Fruit fly (Drosophila melanogaster) whole organism, embryonic: ENCODE measurements around the gene Cyp313a1.

Source experiments
- Ada2b ChIP-seq: fragments of 200-800 bp; sonication (Bioruptor generic); IDR thresholded peaks from 2 replicates; pipeline ENCODE4 v1.3.6; 2022; ENCODE audit warnings: missing biosample characterization, missing genetic modification characterization
- Awh ChIP-seq: fragments of 200-800 bp; sonication (Bioruptor generic); IDR thresholded peaks from 2 replicates; pipeline ENCODE4, ENCODE4 v1.3.6; 2022; ENCODE audit warnings: missing biosample characterization, missing genetic modification characterization
- Bgb ChIP-seq: fragments of 200-800 bp; sonication (Bioruptor generic); IDR thresholded peaks from 2 replicates; pipeline ENCODE4 v1.3.6; 2022; ENCODE audit warnings: missing biosample characterization, missing genetic modification characterization; ENCODE audit not compliant: partially characterized antibody
- CG10209 ChIP-seq: fragments of 200-800 bp; sonication (Bioruptor generic); optimal IDR thresholded peaks from 3 replicates; lab custom pipeline; 2017; ENCODE audit warnings: missing biosample characterization, mild to moderate bottlenecking, missing genetic modification characterization, missing genetic modification reagents
- CG10267 ChIP-seq: fragments of 200-800 bp; sonication (Bioruptor generic); optimal IDR thresholded peaks from 2 replicates; lab custom pipeline; 2018; ENCODE audit warnings: missing biosample characterization, mild to moderate bottlenecking, missing genetic modification characterization, moderate library complexity
- CG12659 ChIP-seq: fragments of 200-800 bp; sonication (Bioruptor generic); optimal IDR thresholded peaks from 3 replicates; lab custom pipeline; 2017; ENCODE audit warnings: mild to moderate bottlenecking, missing biosample characterization, missing genetic modification reagents, missing genetic modification characterization
- CG14050 ChIP-seq: fragments of 200-800 bp; sonication (Bioruptor generic); IDR thresholded peaks from 3 replicates; pipeline ENCODE4 v1.3.6; 2022; ENCODE audit warnings: missing biosample characterization, missing genetic modification characterization
- CG15514 ChIP-seq: fragments of 200-800 bp; sonication (Bioruptor generic); optimal IDR thresholded peaks from 3 replicates; lab custom pipeline; 2017; ENCODE audit warnings: missing biosample characterization, missing genetic modification characterization, mild to moderate bottlenecking, moderate library complexity, missing genetic modification reagents
- CG18599 ChIP-seq: fragments of 200-800 bp; sonication (Bioruptor generic); optimal IDR thresholded peaks from 3 replicates; lab custom pipeline; 2017; ENCODE audit warnings: missing biosample characterization, missing genetic modification characterization, mild to moderate bottlenecking, moderate library complexity, missing genetic modification reagents
- CG30431 ChIP-seq: fragments of 200-800 bp; sonication (Bioruptor generic); optimal IDR thresholded peaks from 2 replicates; lab custom pipeline; 2017; ENCODE audit warnings: missing biosample characterization, missing genetic modification characterization
- CG3281 ChIP-seq: fragments of 200-800 bp; sonication (Bioruptor generic); optimal IDR thresholded peaks from 3 replicates; lab custom pipeline; 2017; ENCODE audit warnings: missing biosample characterization, mild to moderate bottlenecking, missing genetic modification characterization
- CG3407 ChIP-seq: fragments of 200-800 bp; sonication (Bioruptor generic); optimal IDR thresholded peaks from 2 replicates; lab custom pipeline; 2018; ENCODE audit warnings: missing biosample characterization, mild to moderate bottlenecking, missing genetic modification characterization
- CG4360 ChIP-seq: fragments of 200-800 bp; sonication (Bioruptor generic); IDR thresholded peaks from 2 replicates; pipeline ENCODE4 v1.3.6; 2022; ENCODE audit warnings: missing biosample characterization, missing genetic modification characterization
- CG5180 ChIP-seq: fragments of 200-800 bp; sonication (Bioruptor generic); optimal IDR thresholded peaks from 3 replicates; lab custom pipeline; 2017; ENCODE audit warnings: missing biosample characterization, missing genetic modification characterization, mild to moderate bottlenecking, moderate library complexity, missing genetic modification reagents
- CG8281 ChIP-seq: fragments of 200-800 bp; sonication (Bioruptor generic); optimal IDR thresholded peaks from 2 replicates; lab custom pipeline; 2018; ENCODE audit warnings: missing biosample characterization, mild to moderate bottlenecking, missing genetic modification characterization, moderate library complexity
- CG8924 ChIP-seq: fragments of 200-800 bp; optimal IDR thresholded peaks from 3 replicates; lab custom pipeline; 2019; ENCODE audit warnings: missing biosample characterization, mild to moderate bottlenecking, missing genetic modification characterization, moderate library complexity
- CHES-1-like ChIP-seq: fragments of 200-800 bp; sonication (Bioruptor generic); optimal IDR thresholded peaks from 2 replicates; lab custom pipeline; 2016; ENCODE audit warnings: missing biosample characterization, missing genetic modification characterization
- CrebB ChIP-seq: fragments of 200-800 bp; sonication (Bioruptor generic); optimal IDR thresholded peaks from 3 replicates; lab custom pipeline; 2018; ENCODE audit warnings: missing biosample characterization, mild to moderate bottlenecking, missing genetic modification characterization
- Dek ChIP-seq: fragments of 200-800 bp; sonication (Bioruptor generic); optimal IDR thresholded peaks from 3 replicates; lab custom pipeline; 2019; ENCODE audit warnings: missing biosample characterization, mild to moderate bottlenecking, missing genetic modification characterization, moderate library complexity
- Doc3 ChIP-seq: fragments of 200-800 bp; sonication (Bioruptor generic); IDR thresholded peaks from 3 replicates; pipeline ENCODE4 v1.3.6; 2022; ENCODE audit warnings: missing biosample characterization, missing genetic modification characterization; ENCODE audit not compliant: partially characterized antibody
- Ets97D ChIP-seq: fragments of 200-800 bp; sonication (Bioruptor generic); optimal IDR thresholded peaks from 3 replicates; lab custom pipeline; 2016; ENCODE audit warnings: missing biosample characterization, missing genetic modification characterization
- GATAe ChIP-seq: fragments of 200-800 bp; sonication (Bioruptor generic); conservative IDR thresholded peaks from 2 replicates; pipeline ENCODE4 v1.3.6; 2022; ENCODE audit warnings: missing biosample characterization, missing genetic modification characterization
- HHEX ChIP-seq: fragments of 200-800 bp; sonication (Bioruptor generic); optimal IDR thresholded peaks from 3 replicates; lab custom pipeline; 2017; ENCODE audit warnings: missing biosample characterization, mild to moderate bottlenecking, missing genetic modification characterization, missing genetic modification reagents
- Med ChIP-seq: fragments of 200-800 bp; sonication (Bioruptor generic); peaks from one replicate; lab custom pipeline; 2016; ENCODE audit warnings: missing biosample characterization, missing genetic modification characterization, mild to moderate bottlenecking, inconsistent platforms, moderate library complexity
- Meics ChIP-seq: fragments of 200-800 bp; sonication (Bioruptor generic); optimal IDR thresholded peaks from 2 replicates; lab custom pipeline; 2017; ENCODE audit warnings: missing biosample characterization, mild to moderate bottlenecking, missing genetic modification characterization
- Opbp ChIP-seq: fragments of 200-800 bp; sonication (Bioruptor generic); IDR thresholded peaks from 3 replicates; pipeline ENCODE4 v1.3.6; 2022; ENCODE audit warnings: missing biosample characterization, missing genetic modification characterization; ENCODE audit not compliant: partially characterized antibody
- Optix ChIP-seq: fragments of 200-800 bp; sonication (Bioruptor generic); IDR thresholded peaks from 3 replicates; pipeline ENCODE4 v1.3.6; 2022; ENCODE audit warnings: missing biosample characterization, missing genetic modification characterization
- Rfx ChIP-seq: fragments of 200-800 bp; sonication (Bioruptor generic); IDR thresholded peaks from 2 replicates; pipeline ENCODE4 v1.3.6; 2022; ENCODE audit warnings: missing biosample characterization, missing genetic modification characterization
- Ssrp ChIP-seq: fragments of 200-800 bp; sonication (Bioruptor generic); optimal IDR thresholded peaks from 2 replicates; lab custom pipeline; 2018; ENCODE audit warnings: missing biosample characterization, mild to moderate bottlenecking, missing genetic modification characterization, moderate library complexity
- Vsx1 ChIP-seq: fragments of 200-800 bp; sonication (Bioruptor generic); optimal IDR thresholded peaks from 2 replicates; lab custom pipeline; 2017; ENCODE audit warnings: missing biosample characterization, mild to moderate bottlenecking, missing genetic modification characterization, missing genetic modification reagents
- abd-A ChIP-seq: fragments of 200-800 bp; sonication (Bioruptor generic); optimal IDR thresholded peaks from 3 replicates; lab custom pipeline; 2019; ENCODE audit warnings: missing biosample characterization, mild to moderate bottlenecking, missing genetic modification characterization, moderate library complexity
- chinmo ChIP-seq: fragments of 200-800 bp; sonication (Bioruptor generic); IDR thresholded peaks from 4 replicates; pipeline ENCODE4 v1.3.6; 2022; ENCODE audit warnings: missing biosample characterization, missing genetic modification characterization; ENCODE audit not compliant: partially characterized antibody
- cwo ChIP-seq: fragments of 200-800 bp; sonication (Bioruptor generic); optimal IDR thresholded peaks from 3 replicates; lab custom pipeline; 2017; ENCODE audit warnings: missing biosample characterization, missing genetic modification characterization, mild to moderate bottlenecking, moderate library complexity, missing genetic modification reagents
- fd3F ChIP-seq: fragments of 200-800 bp; sonication (Bioruptor generic); optimal IDR thresholded peaks from 2 replicates; lab custom pipeline; 2018; ENCODE audit warnings: missing biosample characterization, mild to moderate bottlenecking, missing genetic modification characterization, moderate library complexity
- grn ChIP-seq: fragments of 200-800 bp; sonication (Bioruptor generic); optimal IDR thresholded peaks from 3 replicates; lab custom pipeline; 2017; ENCODE audit warnings: missing biosample characterization, missing genetic modification characterization
- hkb ChIP-seq, 2 experiments: fragments of 200-800 bp in 1 of 2; fragments of >200 bp in 1 of 2; sonication (Bioruptor generic) in 1 of 2; IDR thresholded peaks in 1 of 2; optimal IDR thresholded peaks in 1 of 2; 2 replicates each; pipeline versions ENCODE4 v1.3.6 to Lab custom; 2017 to 2022; ENCODE audit warnings: missing biosample characterization in 1 of 2, missing genetic modification characterization in 1 of 2
- kay ChIP-seq: fragments of 200-800 bp; sonication (Bioruptor generic); optimal IDR thresholded peaks from 2 replicates; lab custom pipeline; 2016; ENCODE audit warnings: missing biosample characterization, missing genetic modification characterization
- lab ChIP-seq: fragments of 200-800 bp; sonication (Bioruptor generic); optimal IDR thresholded peaks from 3 replicates; lab custom pipeline; 2017; ENCODE audit warnings: missing biosample characterization, missing genetic modification characterization, mild to moderate bottlenecking, moderate library complexity, missing genetic modification reagents
- maf-S ChIP-seq: fragments of 200-800 bp; sonication (Bioruptor generic); optimal IDR thresholded peaks from 2 replicates; lab custom pipeline; 2016; ENCODE audit warnings: missing biosample characterization, missing genetic modification characterization
- mirr ChIP-seq: fragments of 200-800 bp; sonication (Bioruptor generic); optimal IDR thresholded peaks from 3 replicates; lab custom pipeline; 2018; ENCODE audit warnings: missing biosample characterization, mild to moderate bottlenecking, missing genetic modification characterization
- nau ChIP-seq: fragments of 200-800 bp; sonication (Bioruptor generic); optimal IDR thresholded peaks from 3 replicates; lab custom pipeline; 2017; ENCODE audit warnings: missing biosample characterization, mild to moderate bottlenecking, missing genetic modification characterization, missing genetic modification reagents
- pros ChIP-seq: fragments of 200-800 bp; sonication (Bioruptor generic); optimal IDR thresholded peaks from 3 replicates; lab custom pipeline; 2019; ENCODE audit warnings: missing biosample characterization, mild to moderate bottlenecking, missing genetic modification characterization, moderate library complexity
- rib ChIP-seq: fragments of 200-800 bp; sonication (Bioruptor generic); IDR thresholded peaks from 2 replicates; pipeline ENCODE4 v1.3.6; 2022; ENCODE audit warnings: missing biosample characterization, missing genetic modification characterization
- run ChIP-seq: fragments of 200-800 bp; sonication (Bioruptor generic); optimal IDR thresholded peaks from 3 replicates; lab custom pipeline; 2018; ENCODE audit warnings: missing biosample characterization, mild to moderate bottlenecking, missing genetic modification characterization
- sens ChIP-seq: fragments of 200-800 bp; sonication (Bioruptor generic); peaks from one replicate; lab custom pipeline; 2016; ENCODE audit warnings: missing biosample characterization, missing genetic modification characterization
- sqz ChIP-seq: fragments of 200-800 bp; sonication (Bioruptor generic); optimal IDR thresholded peaks from 3 replicates; lab custom pipeline; 2018; ENCODE audit warnings: missing biosample characterization, mild to moderate bottlenecking, missing genetic modification characterization
- trem ChIP-seq: fragments of 200-800 bp; optimal IDR thresholded peaks from 3 replicates; lab custom pipeline; 2019; ENCODE audit warnings: missing biosample characterization, mild to moderate bottlenecking, missing genetic modification characterization, moderate library complexity

Gene Cyp313a1

dm6 chr3R:14472580-14473353 is 48.1 kb upstream of the Cyp313a1 start (continued):
- peak; percentile 68; the same call in 1 of the 2 replicates for TF ChIP-seq Awh (GFP tag; lab: Robert Waterston, UW)
- TF ChIP-seq CG30431 (GFP tag; lab: Kevin White, UChicago): no peak
- no peak for TF ChIP-seq kay (GFP tag; lab: Kevin White, UChicago)
- TF ChIP-seq CG15514 (GFP tag; lab: Kevin White, UChicago): peak; percentile 46
- no peak for TF ChIP-seq Ada2b
- TF ChIP-seq CG3407 (GFP tag; lab: Kevin White, UChicago): peak; percentile 24
- TF ChIP-seq rib: peak; percentile 48; the same call in 1 of the 2 replicates
- TF ChIP-seq CG10209 (GFP tag; lab: Kevin White, UChicago): peak; percentile 36
- TF ChIP-seq maf-S: no peak
- peak; percentile 55 for TF ChIP-seq GATAe (GFP tag; lab: Robert Waterston, UW)
- peak; percentile 41 for TF ChIP-seq Meics (GFP tag; lab: Kevin White, UChicago)
- TF ChIP-seq Opbp (GFP tag; lab: Robert Waterston, UW): no peak
- no peak for TF ChIP-seq Ets97D (GFP tag; lab: Kevin White, UChicago)
- peak; percentile 29 for TF ChIP-seq pros
- peak; percentile 83 for TF ChIP-seq Med (GFP tag; lab: Kevin White, UChicago)
- peak; percentile 85 for TF ChIP-seq grn (GFP tag; lab: Kevin White, UChicago)
- no peak for TF ChIP-seq hkb (optimal IDR thresholded peaks at IDR 0.05; lab: Kevin White, UChicago)
- TF ChIP-seq hkb (GFP tag; IDR thresholded peaks at IDR 0.05; lab: Robert Waterston, UW): 0 out of 2 replicates have a peak, but pooled peaks have one; percentile 3
- TF ChIP-seq lab: peak; percentile 0
- TF ChIP-seq Ssrp (tag; lab: Kevin White, UChicago): no peak
- TF ChIP-seq sqz (GFP tag; lab: Kevin White, UChicago): peak; percentile 91
- peak; percentile 26 for TF ChIP-seq CG12659 (GFP tag; lab: Kevin White, UChicago)
- TF ChIP-seq cwo (GFP tag; lab: Kevin White, UChicago): peak; percentile 63
- TF ChIP-seq abd-A (tag; lab: Kevin White, UChicago): peak; percentile 71
- TF ChIP-seq trem (tag; lab: Kevin White, UChicago): no peak
- TF ChIP-seq HHEX (GFP tag; lab: Kevin White, UChicago): peak; percentile 12
- TF ChIP-seq CrebB (tag; lab: Kevin White, UChicago): peak; percentile 23
- TF ChIP-seq CG14050 (GFP tag; lab: Robert Waterston, UW): no peak
- TF ChIP-seq Optix (GFP tag; lab: Robert Waterston, UW): no peak
- 0 out of 4 replicates have a peak, but pooled peaks have one; percentile 62 for TF ChIP-seq chinmo (GFP tag; lab: Robert Waterston, UW)
- peak; percentile 1 for TF ChIP-seq CHES-1-like
- peak; percentile 3 for TF ChIP-seq CG5180
- TF ChIP-seq nau (GFP tag; lab: Kevin White, UChicago): peak; percentile 52
- TF ChIP-seq Rfx: peak; percentile 29; the same call in 1 of the 2 replicates
- peak; percentile 52 for TF ChIP-seq Vsx1
- peak; percentile 27 for TF ChIP-seq mirr (GFP tag; lab: Kevin White, UChicago)
- peak; percentile 13 for TF ChIP-seq fd3F (GFP tag; lab: Kevin White, UChicago)
- peak; percentile 18; the same call in 1 of the 2 replicates for TF ChIP-seq CG4360 (GFP tag; lab: Robert Waterston, UW)
- TF ChIP-seq CG8281 (tag; lab: Kevin White, UChicago): peak; percentile 0
- TF ChIP-seq Bgb: no peak
- no peak for TF ChIP-seq CG8924
- no peak for TF ChIP-seq Doc3 (GFP tag; lab: Robert Waterston, UW)
- TF ChIP-seq CG3281 (GFP tag; lab: Kevin White, UChicago): peak; percentile 54
- TF ChIP-seq CG18599 (GFP tag; lab: Kevin White, UChicago): peak; percentile 25
- TF ChIP-seq run (tag; lab: Kevin White, UChicago): peak; percentile 5
- TF ChIP-seq Dek (tag; lab: Kevin White, UChicago): no peak
- peak; percentile 74 for TF ChIP-seq sens (GFP tag; lab: Kevin White, UChicago)
- no peak for TF ChIP-seq CG10267 (tag; lab: Kevin White, UChicago)
